Fruit fly (Drosophila melanogaster): ENCODE results near the gene Zasp66.
A peak's percentile ranks its signal among the peaks of the same experiment; 100 is the strongest.

Gene Zasp66

dm6 chr3L:8582105-8582707, 42.0 kb upstream of the Zasp66 start:
- TF ChIP-seq Crg-1 (GFP tag; optimal IDR thresholded peaks at IDR 0.05) (no peak), Clk (GFP tag; optimal IDR thresholded peaks at IDR 0.05) (no peak), bab1 (GFP tag; optimal IDR thresholded peaks at IDR 0.05) (no peak), kay (GFP tag; ENCODE audit: borderline replicate concordance) (peak; percentile 40), cnc (optimal IDR thresholded peaks at IDR 0.05) (no peak)

- TF ChIP-seq CG33017 (tag; optimal IDR thresholded peaks at IDR 0.05): no peak
- no peak for TF ChIP-seq CG7101 (tag; optimal IDR thresholded peaks at IDR 0.05)
Measured at dm6 chr3L:8584086-8584485, 40.1 kb upstream of the Zasp66 start.

- TF ChIP-seq cnc (optimal IDR thresholded peaks at IDR 0.05) (no peak), CG14711 (tag; optimal IDR thresholded peaks at IDR 0.05) (peak; percentile 88), CG33017 (tag; optimal IDR thresholded peaks at IDR 0.05) (peak; percentile 91), CG12768 (GFP tag; optimal IDR thresholded peaks at IDR 0.05) (peak; percentile 95), Mnt (GFP tag; optimal IDR thresholded peaks at IDR 0.05) (peak; percentile 98), CG7045 (GFP tag; optimal IDR thresholded peaks at IDR 0.05) (peak; percentile 95), toe (GFP tag; optimal IDR thresholded peaks at IDR 0.05) (peak; percentile 91), Clk (GFP tag; optimal IDR thresholded peaks at IDR 0.05) (peak; percentile 95), pad (GFP tag; optimal IDR thresholded peaks at IDR 0.05) (peak; percentile 91), cic (GFP tag; optimal IDR thresholded peaks at IDR 0.05) (peak; percentile 90), Crg-1 (GFP tag; optimal IDR thresholded peaks at IDR 0.05) (peak; percentile 97), tj (GFP tag; optimal IDR thresholded peaks at IDR 0.05) (peak; percentile 75), CG5204 (GFP tag; optimal IDR thresholded peaks at IDR 0.05) (peak; percentile 92), Hr96 (GFP tag; optimal IDR thresholded peaks at IDR 0.05) (peak; percentile 97), bab1 (GFP tag; optimal IDR thresholded peaks at IDR 0.05) (peak; percentile 93), CG7101 (tag; optimal IDR thresholded peaks at IDR 0.05) (peak; percentile 98), CG1620 (GFP tag; optimal IDR thresholded peaks at IDR 0.05) (peak; percentile 97), CG11617 (GFP tag; optimal IDR thresholded peaks at IDR 0.05) (peak; percentile 96), kay (GFP tag; ENCODE audit: borderline replicate concordance) (no peak), ovo (GFP tag; optimal IDR thresholded peaks at IDR 0.05) (peak; percentile 95)
Measured at dm6 chr3L:8600752-8601433, 23.3 kb upstream of the Zasp66 start, which contains the start of the genes Nelf-E and RpL14. TSS of gene Nelf-E (minus strand) at chr3L:8600879. TSS of gene RpL14 (plus strand) at chr3L:8601006.

dm6 chr3L:8603880-8604692, 20.1 kb upstream of the Zasp66 start, which contains the start of the genes CG5989 and CG6282:
TSS of gene CG5989 (minus strand) at chr3L:8604149.
TSS of gene CG6282 (plus strand) at chr3L:8604657.
- TF ChIP-seq kay (GFP tag; ENCODE audit: borderline replicate concordance) (no peak), cnc (optimal IDR thresholded peaks at IDR 0.05) (no peak), ovo (GFP tag; optimal IDR thresholded peaks at IDR 0.05) (no peak), CG33017 (tag; optimal IDR thresholded peaks at IDR 0.05) (peak; percentile 9), pad (GFP tag; optimal IDR thresholded peaks at IDR 0.05) (no peak), tj (GFP tag; optimal IDR thresholded peaks at IDR 0.05) (no peak), bab1 (GFP tag; optimal IDR thresholded peaks at IDR 0.05) (no peak), Clk (GFP tag; optimal IDR thresholded peaks at IDR 0.05) (no peak), CG1620 (GFP tag; optimal IDR thresholded peaks at IDR 0.05) (no peak), Crg-1 (GFP tag; optimal IDR thresholded peaks at IDR 0.05) (no peak), cic (GFP tag; optimal IDR thresholded peaks at IDR 0.05) (no peak), CG5204 (GFP tag; optimal IDR thresholded peaks at IDR 0.05) (peak; percentile 45), toe (GFP tag; optimal IDR thresholded peaks at IDR 0.05) (peak; percentile 12), CG7101 (tag; optimal IDR thresholded peaks at IDR 0.05) (peak; percentile 5), CG11617 (GFP tag; optimal IDR thresholded peaks at IDR 0.05) (no peak), Mnt (GFP tag; optimal IDR thresholded peaks at IDR 0.05) (peak; percentile 31), CG12768 (GFP tag; optimal IDR thresholded peaks at IDR 0.05) (no peak), Hr96 (GFP tag; optimal IDR thresholded peaks at IDR 0.05) (peak; percentile 7), CG14711 (tag; optimal IDR thresholded peaks at IDR 0.05) (peak; percentile 81), CG7045 (GFP tag; optimal IDR thresholded peaks at IDR 0.05) (peak; percentile 49)

- TF ChIP-seq CG1620 (GFP tag; optimal IDR thresholded peaks at IDR 0.05): no peak
- TF ChIP-seq CG7045 (GFP tag; optimal IDR thresholded peaks at IDR 0.05): peak; percentile 29
- peak; percentile 17 for TF ChIP-seq CG5204 (GFP tag; optimal IDR thresholded peaks at IDR 0.05)
- TF ChIP-seq toe (GFP tag; optimal IDR thresholded peaks at IDR 0.05): peak; percentile 2
- TF ChIP-seq CG14711 (tag; optimal IDR thresholded peaks at IDR 0.05): no peak
Measured at dm6 chr3L:8607449-8607848, 16.7 kb upstream of the Zasp66 start.

- TF ChIP-seq toe (GFP tag; optimal IDR thresholded peaks at IDR 0.05): no peak
- no peak for TF ChIP-seq CG11617 (GFP tag; optimal IDR thresholded peaks at IDR 0.05)
- no peak for TF ChIP-seq Clk (GFP tag; optimal IDR thresholded peaks at IDR 0.05)
- TF ChIP-seq pad (GFP tag; optimal IDR thresholded peaks at IDR 0.05): no peak
- TF ChIP-seq cnc (optimal IDR thresholded peaks at IDR 0.05): no peak
- no peak for TF ChIP-seq ovo (GFP tag; optimal IDR thresholded peaks at IDR 0.05)
- no peak for TF ChIP-seq bab1 (GFP tag; optimal IDR thresholded peaks at IDR 0.05)
- no peak for TF ChIP-seq cic (GFP tag; optimal IDR thresholded peaks at IDR 0.05)
- no peak for TF ChIP-seq Mnt (GFP tag; optimal IDR thresholded peaks at IDR 0.05)
- TF ChIP-seq CG14711 (tag; optimal IDR thresholded peaks at IDR 0.05): no peak
Measured at dm6 chr3L:8616935-8617334, 7.2 kb upstream of the Zasp66 start, which contains the start of gene S-Lap1. TSS of gene S-Lap1 (plus strand) at chr3L:8617235.
